Worm (Caenorhabditis elegans) whole organism, L1 larva: ENCODE measurements around the gene Y48C3A.20.

Experiments
- C04F5.9 ChIP-seq: sonication (generic microtip); optimal IDR thresholded peaks from 2 replicates; lab custom pipeline; 2016; ENCODE audit warnings: missing genetic modification characterization, missing compliant biosample characterization
- C16A3.4 ChIP-seq: fragments of 150-350 bp; optimal IDR thresholded peaks from 2 replicates; lab custom pipeline; 2014; ENCODE audit warnings: missing biosample characterization, missing genetic modification characterization
- F16B12.6 ChIP-seq: fragments of 150-350 bp; optimal IDR thresholded peaks from 2 replicates; lab custom pipeline; 2014; ENCODE audit warnings: missing biosample characterization, missing genetic modification characterization
- aha-1 ChIP-seq: fragments of 150-350 bp; optimal IDR thresholded peaks from 2 replicates; lab custom pipeline; 2014; ENCODE audit warnings: missing biosample characterization, missing genetic modification characterization
- blmp-1 ChIP-seq: fragments of 150-350 bp; optimal IDR thresholded peaks from 2 replicates; lab custom pipeline; 2014; ENCODE audit warnings: missing biosample characterization, missing genetic modification characterization
- ceh-8 ChIP-seq: fragments of 200-800 bp; sonication (Bioruptor generic); optimal IDR thresholded peaks from 2 replicates; lab custom pipeline; 2018; ENCODE audit warnings: mild to moderate bottlenecking, missing genetic modification characterization, moderate library complexity, missing compliant biosample characterization
- ceh-90 ChIP-seq: sonication (generic microtip); optimal IDR thresholded peaks from 2 replicates; lab custom pipeline; 2016; ENCODE audit warnings: missing genetic modification characterization, missing compliant biosample characterization
- egl-13 ChIP-seq: sonication (generic microtip); optimal IDR thresholded peaks from 2 replicates; lab custom pipeline; 2016; ENCODE audit warnings: missing genotype, missing genetic modification reagents, missing genetic modification characterization, missing compliant biosample characterization
- egl-27 ChIP-seq, 2 experiments: fragments of 150-350 bp in 1 of 2; sonication (generic microtip); optimal IDR thresholded peaks; 3 replicates each; lab custom pipeline; 2017 to 2018; ENCODE audit warnings: missing biosample characterization in 2 of 2, missing genetic modification characterization in 2 of 2, missing genetic modification reagents in 2 of 2
- elt-2 ChIP-seq: sonication (generic microtip); optimal IDR thresholded peaks from 2 replicates; lab custom pipeline; 2016; ENCODE audit warnings: missing genetic modification characterization, mild to moderate bottlenecking, inconsistent platforms, missing compliant biosample characterization, missing genetic modification reagents
- ets-5 ChIP-seq: fragments of 200-800 bp; sonication (Bioruptor generic); IDR thresholded peaks from 2 replicates; pipeline ENCODE4 v1.3.6; 2022; ENCODE audit warnings: missing genetic modification characterization, missing compliant biosample characterization
- fos-1 ChIP-seq: fragments of 150-350 bp; optimal IDR thresholded peaks from 2 replicates; lab custom pipeline; 2014; ENCODE audit warnings: missing biosample characterization, missing genetic modification characterization
- grh-1 ChIP-seq: fragments of 200-800 bp; sonication (Bioruptor generic); IDR thresholded peaks from 2 replicates; pipeline ENCODE4 v1.3.6; 2022; ENCODE audit warnings: missing genetic modification reagents, missing genetic modification characterization, missing compliant biosample characterization
- nhr-71 ChIP-seq: sonication (generic microtip); optimal IDR thresholded peaks from 2 replicates; lab custom pipeline; 2016; ENCODE audit warnings: mild to moderate bottlenecking, missing genetic modification characterization, moderate library complexity, missing compliant biosample characterization
- pag-3 ChIP-seq: sonication (generic microtip); optimal IDR thresholded peaks from 2 replicates; lab custom pipeline; 2017; ENCODE audit warnings: missing genetic modification characterization, mild to moderate bottlenecking, missing compliant biosample characterization, antibody characterized with exemption, borderline replicate concordance; ENCODE audit not compliant: insufficient read depth
- pax-3 ChIP-seq: fragments of 200-800 bp; sonication (Bioruptor generic); optimal IDR thresholded peaks from 2 replicates; lab custom pipeline; 2018; ENCODE audit warnings: mild to moderate bottlenecking, missing genetic modification characterization, moderate library complexity, missing compliant biosample characterization
- rnt-1 ChIP-seq: sonication (generic microtip); optimal IDR thresholded peaks from 2 replicates; lab custom pipeline; 2016; ENCODE audit warnings: mild to moderate bottlenecking, missing genetic modification characterization, moderate library complexity, missing compliant biosample characterization
- snu-23 ChIP-seq: sonication (generic microtip); optimal IDR thresholded peaks from 2 replicates; lab custom pipeline; 2016; ENCODE audit warnings: missing genetic modification characterization, missing compliant biosample characterization
- swsn-7 ChIP-seq: sonication (generic microtip); optimal IDR thresholded peaks from 2 replicates; lab custom pipeline; 2016; ENCODE audit warnings: missing genetic modification characterization, missing compliant biosample characterization
- tlp-1 ChIP-seq: fragments of 150-350 bp; optimal IDR thresholded peaks from 2 replicates; lab custom pipeline; 2014; ENCODE audit warnings: missing biosample characterization, missing genetic modification characterization
- unc-30 ChIP-seq: sonication (generic microtip); optimal IDR thresholded peaks from 2 replicates; lab custom pipeline; 2017; ENCODE audit warnings: missing biosample characterization, missing genetic modification characterization
- unc-62 ChIP-seq: fragments of 150-350 bp; optimal IDR thresholded peaks from 2 replicates; lab custom pipeline; 2014; ENCODE audit warnings: missing biosample characterization, missing genetic modification reagents, missing genetic modification characterization

Gene Y48C3A.20

ce11 chrII:13417452-13418031, 48.1 kb downstream of the Y48C3A.20 start:
- no peak for TF ChIP-seq rnt-1 (tag; lab: Kevin White, UChicago)
- no peak for TF ChIP-seq unc-62 (GFP tag; lab: Kevin White, UChicago)
- TF ChIP-seq aha-1 (tag; lab: Kevin White, UChicago): no peak
- TF ChIP-seq fos-1: no peak
- no peak for TF ChIP-seq C16A3.4 (tag; lab: Kevin White, UChicago)
- TF ChIP-seq tlp-1 (tag; lab: Kevin White, UChicago): no peak
- TF ChIP-seq snu-23: no peak
- no peak for TF ChIP-seq swsn-7
- no peak for TF ChIP-seq ets-5 (GFP tag; lab: Robert Waterston, UW)
- TF ChIP-seq ceh-8 (GFP tag; lab: Kevin White, UChicago): no peak
- TF ChIP-seq pag-3: no peak
- TF ChIP-seq grh-1 (GFP tag; lab: Robert Waterston, UW): no peak
- no peak for TF ChIP-seq blmp-1 (tag; lab: Kevin White, UChicago)
- TF ChIP-seq egl-13 (tag; lab: Kevin White, UChicago): no peak

ce11 chrII:13424242-13424641, 54.8 kb downstream of the Y48C3A.20 start, which contains the start of gene Y48E1C.2:
TSS of gene Y48E1C.2 (plus strand) at chrII:13424542.
- no peak for TF ChIP-seq nhr-71 (tag; lab: Kevin White, UChicago)
- no peak for TF ChIP-seq C04F5.9
- TF ChIP-seq unc-62 (GFP tag; lab: Kevin White, UChicago): no peak
- no peak for TF ChIP-seq egl-27 (tag; optimal IDR thresholded peaks at IDR 0.05; lab: Kevin White, UChicago)
- TF ChIP-seq unc-30 (tag; lab: Kevin White, UChicago): no peak
- no peak for TF ChIP-seq ceh-90 (tag; lab: Kevin White, UChicago)
- no peak for TF ChIP-seq pax-3 (tag; lab: Kevin White, UChicago)
- TF ChIP-seq elt-2 (tag; lab: Kevin White, UChicago): no peak
- TF ChIP-seq F16B12.6 (tag; lab: Kevin White, UChicago): no peak
